Worm (Caenorhabditis elegans) whole organism, L4/young adult: ENCODE data around the gene K01A2.10.

Source experiments
- W03F9.2 ChIP-seq: fragments of 150-350 bp; optimal IDR thresholded peaks from 2 replicates; lab custom pipeline; 2014; ENCODE audit warnings: missing biosample characterization, missing genetic modification characterization
- dao-5 ChIP-seq: sonication (generic microtip); optimal IDR thresholded peaks from 2 replicates; lab custom pipeline; 2016; ENCODE audit warnings: missing genotype, missing genetic modification characterization, moderate library complexity, missing compliant biosample characterization
- him-1 ChIP-seq: sonication (generic microtip); optimal IDR thresholded peaks from 2 replicates; lab custom pipeline; 2016; ENCODE audit warnings: missing genotype, missing genetic modification reagents, missing genetic modification characterization, missing compliant biosample characterization

DNA sequence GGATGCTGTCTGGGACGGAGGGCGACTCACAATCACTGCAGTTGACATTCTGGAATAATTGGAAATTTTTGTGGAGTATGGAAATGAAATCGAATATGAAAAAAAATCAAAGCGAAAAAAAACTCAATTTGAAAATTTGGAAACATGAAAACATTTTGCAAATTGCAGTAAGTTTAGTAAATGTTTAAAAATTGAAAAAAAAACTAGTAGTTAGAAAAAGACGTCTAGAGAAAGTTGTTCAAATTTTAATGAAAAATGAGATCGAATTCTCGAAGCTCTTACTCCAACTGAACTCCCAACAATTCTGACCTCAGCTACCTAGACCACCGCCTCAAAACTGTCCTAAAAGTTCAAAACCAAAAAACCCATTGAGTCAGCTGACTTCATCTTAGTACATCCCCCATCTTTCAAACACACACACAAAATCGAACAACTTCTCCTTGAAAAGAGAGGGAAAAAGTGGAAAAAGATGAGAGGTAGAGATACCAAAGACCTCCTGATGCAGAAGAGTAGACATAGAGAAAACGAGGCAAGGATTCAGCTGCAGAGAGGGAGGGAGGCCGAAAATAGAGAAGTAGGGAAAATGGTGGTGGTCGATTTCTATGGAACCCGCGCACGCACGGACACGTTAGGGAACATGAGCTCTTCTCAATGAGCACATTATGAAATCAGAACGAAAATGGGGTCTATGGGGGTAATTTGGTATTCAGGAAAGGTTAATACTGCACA is at the start of gene K01A2.10:
- TF ChIP-seq dao-5 (tag; lab: Kevin White, UChicago) (no peak), W03F9.2 (tag; lab: Kevin White, UChicago) (no peak), him-1 (tag; lab: Kevin White, UChicago) (no peak)
